Worm (Caenorhabditis elegans) whole organism, L4/young adult: ENCODE results near the gene B0391.14.

Source experiments
- W03F9.2 ChIP-seq: fragments of 150-350 bp; optimal IDR thresholded peaks from 2 replicates; lab custom pipeline; 2014; ENCODE audit warnings: missing biosample characterization, missing genetic modification characterization
- dao-5 ChIP-seq: sonication (generic microtip); optimal IDR thresholded peaks from 2 replicates; lab custom pipeline; 2016; ENCODE audit warnings: missing genotype, missing genetic modification characterization, moderate library complexity, missing compliant biosample characterization
- him-1 ChIP-seq: sonication (generic microtip); optimal IDR thresholded peaks from 2 replicates; lab custom pipeline; 2016; ENCODE audit warnings: missing genotype, missing genetic modification reagents, missing genetic modification characterization, missing compliant biosample characterization

B0391.14 gene

DNA sequence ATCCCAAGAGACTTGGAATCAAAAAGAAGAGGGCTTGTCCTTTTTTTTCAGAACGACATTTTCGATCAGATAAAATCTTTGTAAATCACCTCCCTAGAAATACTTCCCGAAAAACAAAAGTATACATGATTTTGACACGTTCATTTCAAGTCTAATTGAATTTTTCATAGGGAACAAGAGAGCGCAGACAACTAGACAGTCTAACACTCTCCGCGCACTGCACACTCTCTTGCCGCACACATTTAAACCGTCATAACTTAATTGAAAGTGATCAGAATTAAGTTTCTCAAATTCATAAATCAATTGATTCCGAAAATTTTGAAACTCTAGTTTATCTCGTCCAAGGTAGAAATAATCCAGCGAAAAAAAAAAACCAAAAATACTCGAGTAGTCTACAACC lies 39.9 kb downstream of the B0391.14 start:
- TF ChIP-seq W03F9.2 (tag; lab: Kevin White, UChicago) (no peak), dao-5 (tag; lab: Kevin White, UChicago) (no peak), him-1 (tag; lab: Kevin White, UChicago) (no peak)

DNA sequence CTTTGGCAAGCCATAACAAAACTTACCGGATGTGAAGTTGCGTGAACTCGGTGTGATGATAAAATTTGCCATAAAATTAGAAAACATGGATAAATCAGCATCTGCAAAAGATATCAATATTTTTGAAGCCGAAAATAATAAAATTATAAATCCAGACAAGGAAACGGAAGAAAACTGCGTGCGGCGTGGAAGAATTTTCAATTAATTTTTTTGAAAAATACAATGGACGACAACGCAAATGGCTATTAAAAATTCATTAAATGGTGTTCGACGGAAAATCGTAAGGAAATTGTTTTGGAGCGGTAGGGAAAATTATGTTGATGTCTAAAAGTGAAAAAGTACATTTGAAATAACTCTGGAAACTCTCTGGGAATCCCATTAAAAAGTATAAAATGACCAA lies 40.6 kb downstream of the B0391.14 start, which contains the start of gene acr-18:
Gene acr-18, minus strand, starts transcription at position 101 of the 400 bp plus-strand sequence.
- no peak for TF ChIP-seq W03F9.2 (tag; lab: Kevin White, UChicago)
- TF ChIP-seq him-1 (tag; lab: Kevin White, UChicago) = no peak
- no peak for TF ChIP-seq dao-5 (tag; lab: Kevin White, UChicago)

ce11 chrV:15553869-15554268 lies 45.8 kb downstream of the B0391.14 start:
- TF ChIP-seq dao-5 (tag; lab: Kevin White, UChicago) (no peak), him-1 (tag; lab: Kevin White, UChicago) (no peak), W03F9.2 (tag; lab: Kevin White, UChicago) (no peak)

ce11 chrV:15551642-15552041 lies 48.0 kb downstream of the B0391.14 start:
- peak; percentile 37 for TF ChIP-seq him-1 (tag; lab: Kevin White, UChicago)
- TF ChIP-seq dao-5 (tag; lab: Kevin White, UChicago) = no peak

ce11 chrV:15550408-15550807 lies 49.3 kb downstream of the B0391.14 start:
- no peak for TF ChIP-seq dao-5 (tag; lab: Kevin White, UChicago)
- no peak for TF ChIP-seq him-1 (tag; lab: Kevin White, UChicago)
- TF ChIP-seq W03F9.2 (tag; lab: Kevin White, UChicago) = no peak
